Fruit fly (Drosophila melanogaster) whole organism, embryonic: ENCODE data around the gene Mf.

Experiments
- BtbVII ChIP-seq: fragments of 200-800 bp; sonication (Bioruptor generic); optimal IDR thresholded peaks from 3 replicates; lab custom pipeline; 2017; ENCODE audit warnings: missing biosample characterization, mild to moderate bottlenecking, missing genetic modification characterization
- CG10979 ChIP-seq: fragments of 200-800 bp; sonication (Bioruptor generic); optimal IDR thresholded peaks from 2 replicates; lab custom pipeline; 2018; ENCODE audit warnings: missing biosample characterization, mild to moderate bottlenecking, missing genetic modification characterization, moderate library complexity
- CG13123 ChIP-seq: fragments of 200-800 bp; sonication (Bioruptor generic); optimal IDR thresholded peaks from 2 replicates; lab custom pipeline; 2016; ENCODE audit warnings: missing biosample characterization, missing genetic modification characterization
- CG14860 ChIP-seq: fragments of 200-800 bp; sonication (Bioruptor generic); IDR thresholded peaks from 3 replicates; pipeline ENCODE4 v1.3.6; 2022; ENCODE audit warnings: missing biosample characterization, missing genetic modification characterization; ENCODE audit not compliant: partially characterized antibody
- CG14965 ChIP-seq: fragments of 200-800 bp; sonication (Bioruptor generic); optimal IDR thresholded peaks from 2 replicates; lab custom pipeline; 2016; ENCODE audit warnings: missing biosample characterization, missing genetic modification characterization, borderline replicate concordance
- CG1529 ChIP-seq: fragments of 200-800 bp; sonication (Bioruptor generic); optimal IDR thresholded peaks from 3 replicates; lab custom pipeline; 2018; ENCODE audit warnings: missing biosample characterization, missing genetic modification characterization
- CG15479 ChIP-seq: fragments of 200-800 bp; sonication (Bioruptor generic); optimal IDR thresholded peaks from 3 replicates; lab custom pipeline; 2019; ENCODE audit warnings: missing biosample characterization, mild to moderate bottlenecking, missing genetic modification characterization, moderate library complexity
- CG15514 ChIP-seq: fragments of 200-800 bp; sonication (Bioruptor generic); optimal IDR thresholded peaks from 3 replicates; lab custom pipeline; 2017; ENCODE audit warnings: missing biosample characterization, missing genetic modification characterization, mild to moderate bottlenecking, moderate library complexity, missing genetic modification reagents
- CG1602 ChIP-seq: fragments of 200-800 bp; sonication (Bioruptor generic); optimal IDR thresholded peaks from 3 replicates; lab custom pipeline; 2016; ENCODE audit warnings: missing biosample characterization, missing genetic modification characterization
- CG17328 ChIP-seq: fragments of 200-800 bp; sonication (Bioruptor generic); IDR thresholded peaks from 2 replicates; pipeline ENCODE4 v1.3.6; 2022; ENCODE audit warnings: missing biosample characterization, missing genetic modification characterization
- CG17912 ChIP-seq: fragments of 200-800 bp; sonication (Bioruptor generic); optimal IDR thresholded peaks from 2 replicates; lab custom pipeline; 2018; ENCODE audit warnings: missing biosample characterization, mild to moderate bottlenecking, missing genetic modification characterization
- CG1832 ChIP-seq: fragments of 200-800 bp; sonication (Bioruptor generic); optimal IDR thresholded peaks from 2 replicates; lab custom pipeline; 2017; ENCODE audit warnings: missing biosample characterization, mild to moderate bottlenecking, missing genetic modification characterization, inconsistent platforms
- CG18476 ChIP-seq: fragments of 200-800 bp; sonication (Bioruptor generic); optimal IDR thresholded peaks from 2 replicates; lab custom pipeline; 2016; ENCODE audit warnings: missing biosample characterization, mild to moderate bottlenecking, missing genetic modification characterization
- CG2889 ChIP-seq: fragments of 200-800 bp; sonication (Bioruptor generic); IDR thresholded peaks from 3 replicates; pipeline ENCODE4 v1.3.6; 2022; ENCODE audit warnings: missing biosample characterization, missing genetic modification characterization
- CG34422 ChIP-seq: fragments of 200-800 bp; sonication (Bioruptor generic); IDR thresholded peaks from 3 replicates; pipeline ENCODE4 v1.3.6; 2022; ENCODE audit warnings: missing biosample characterization, missing genetic modification characterization
- CG6689 ChIP-seq: fragments of 200-800 bp; sonication (Bioruptor generic); IDR thresholded peaks from 2 replicates; pipeline ENCODE4 v1.3.6; 2022; ENCODE audit warnings: missing biosample characterization, missing genetic modification characterization
- CG7357 ChIP-seq: fragments of 200-800 bp; sonication (Bioruptor generic); IDR thresholded peaks from 3 replicates; pipeline ENCODE4 v1.3.6; 2022; ENCODE audit warnings: missing biosample characterization, missing genetic modification characterization
- CG7839 ChIP-seq: fragments of 200-800 bp; sonication (Bioruptor generic); optimal IDR thresholded peaks from 3 replicates; lab custom pipeline; 2018; ENCODE audit warnings: missing biosample characterization, mild to moderate bottlenecking, missing genetic modification characterization, moderate library complexity
- CG8944 ChIP-seq: fragments of 200-800 bp; sonication (Bioruptor generic); optimal IDR thresholded peaks from 3 replicates; lab custom pipeline; 2016; ENCODE audit warnings: missing biosample characterization, missing genetic modification characterization
- CG9876 ChIP-seq: fragments of 200-800 bp; sonication (Bioruptor generic); optimal IDR thresholded peaks from 2 replicates; lab custom pipeline; 2016; ENCODE audit warnings: missing biosample characterization, missing genetic modification characterization
- CTCF ChIP-seq: fragments of 200-800 bp; sonication (Bioruptor generic); optimal IDR thresholded peaks from 2 replicates; lab custom pipeline; 2017; ENCODE audit warnings: missing biosample characterization, mild to moderate bottlenecking, missing genetic modification characterization, moderate library complexity
- CoRest ChIP-seq: fragments of 200-800 bp; sonication (Bioruptor generic); optimal IDR thresholded peaks from 3 replicates; lab custom pipeline; 2018; ENCODE audit warnings: missing biosample characterization, mild to moderate bottlenecking, missing genetic modification characterization, moderate library complexity
- D ChIP-seq, 2 experiments: fragments of 200-800 bp in 1 of 2; fragments of >200 bp in 1 of 2; sonication (Bioruptor generic) in 1 of 2; optimal IDR thresholded peaks; 2 replicates in 1 of 2; 3 replicates in 1 of 2; lab custom pipeline; 2017; ENCODE audit warnings: mild to moderate bottlenecking in 1 of 2, missing biosample characterization in 1 of 2, missing genetic modification characterization in 1 of 2, missing genetic modification reagents in 1 of 2
- Dek ChIP-seq: fragments of 200-800 bp; sonication (Bioruptor generic); optimal IDR thresholded peaks from 3 replicates; lab custom pipeline; 2019; ENCODE audit warnings: missing biosample characterization, mild to moderate bottlenecking, missing genetic modification characterization, moderate library complexity
- Elba2 ChIP-seq: fragments of 200-800 bp; sonication (Bioruptor generic); optimal IDR thresholded peaks from 3 replicates; lab custom pipeline; 2016; ENCODE audit warnings: missing biosample characterization, missing genetic modification characterization
- Hey ChIP-seq: fragments of 200-800 bp; sonication (Bioruptor generic); optimal IDR thresholded peaks from 3 replicates; lab custom pipeline; 2018; ENCODE audit warnings: missing biosample characterization, mild to moderate bottlenecking, missing genetic modification characterization
- Hmx ChIP-seq: fragments of 200-800 bp; sonication (Bioruptor generic); optimal IDR thresholded peaks from 2 replicates; lab custom pipeline; 2016; ENCODE audit warnings: missing biosample characterization, missing genetic modification characterization
- NK7.1 ChIP-seq: fragments of 200-800 bp; sonication (Bioruptor generic); optimal IDR thresholded peaks from 3 replicates; lab custom pipeline; 2016; ENCODE audit warnings: missing biosample characterization, missing genetic modification characterization
- Nf-YA ChIP-seq: fragments of 200-800 bp; sonication (Bioruptor generic); IDR thresholded peaks from 2 replicates; pipeline ENCODE4 v1.3.6; 2022; ENCODE audit warnings: missing biosample characterization, missing genetic modification characterization
- Nf-YB ChIP-seq: fragments of 200-800 bp; sonication (Bioruptor generic); optimal IDR thresholded peaks from 3 replicates; lab custom pipeline; 2019; ENCODE audit warnings: missing biosample characterization, mild to moderate bottlenecking, missing genetic modification characterization, moderate library complexity
- Sox102F ChIP-seq: fragments of 200-800 bp; sonication (Bioruptor generic); optimal IDR thresholded peaks from 2 replicates; lab custom pipeline; 2018; ENCODE audit warnings: missing biosample characterization, mild to moderate bottlenecking, missing genetic modification characterization, moderate library complexity
- Sry-β ChIP-seq: fragments of 200-800 bp; sonication (Bioruptor generic); optimal IDR thresholded peaks from 2 replicates; lab custom pipeline; 2018; ENCODE audit warnings: missing biosample characterization, mild to moderate bottlenecking, missing genetic modification characterization, moderate library complexity
- Usf ChIP-seq: fragments of 200-800 bp; sonication (Bioruptor generic); optimal IDR thresholded peaks from 2 replicates; lab custom pipeline; 2017; ENCODE audit warnings: missing genotype, missing biosample characterization, missing genetic modification characterization
- ara ChIP-seq: fragments of 200-800 bp; sonication (Bioruptor generic); IDR thresholded peaks from 2 replicates; pipeline ENCODE4 v1.3.6; 2022; ENCODE audit warnings: missing biosample characterization, missing genetic modification characterization
- ash1 ChIP-seq: fragments of 200-800 bp; sonication (Bioruptor generic); optimal IDR thresholded peaks from 2 replicates; lab custom pipeline; 2018; ENCODE audit warnings: missing biosample characterization, mild to moderate bottlenecking, missing genetic modification characterization
- bowl ChIP-seq: fragments of 200-800 bp; sonication (Bioruptor generic); IDR thresholded peaks from 2 replicates; pipeline ENCODE4 v1.3.6; 2022; ENCODE audit warnings: missing biosample characterization, missing genetic modification characterization
- caup ChIP-seq: fragments of 200-800 bp; sonication (Bioruptor generic); optimal IDR thresholded peaks from 3 replicates; lab custom pipeline; 2017; ENCODE audit warnings: missing biosample characterization, mild to moderate bottlenecking, missing genetic modification characterization, moderate library complexity; ENCODE audit not compliant: severe bottlenecking
- da ChIP-seq: fragments of 200-800 bp; sonication (Bioruptor generic); optimal IDR thresholded peaks from 2 replicates; lab custom pipeline; 2016; ENCODE audit warnings: missing biosample characterization, missing genetic modification characterization
- dati ChIP-seq: fragments of 200-800 bp; sonication (Bioruptor generic); IDR thresholded peaks from 2 replicates; pipeline ENCODE4 v1.3.6; 2022; ENCODE audit warnings: missing biosample characterization, missing genetic modification characterization
- ems ChIP-seq: fragments of 200-800 bp; sonication (Bioruptor generic); optimal IDR thresholded peaks from 3 replicates; lab custom pipeline; 2016; ENCODE audit warnings: missing biosample characterization, missing genetic modification characterization
- en ChIP-seq: fragments of 200-800 bp; sonication (Bioruptor generic); optimal IDR thresholded peaks from 2 replicates; lab custom pipeline; 2016; ENCODE audit warnings: missing biosample characterization, missing genetic modification characterization
- esg ChIP-seq: fragments of 200-800 bp; sonication (Bioruptor generic); conservative IDR thresholded peaks from 2 replicates; pipeline ENCODE4 v1.3.6; 2022; ENCODE audit warnings: missing biosample characterization, missing genetic modification characterization
- fd3F ChIP-seq: fragments of 200-800 bp; sonication (Bioruptor generic); optimal IDR thresholded peaks from 2 replicates; lab custom pipeline; 2018; ENCODE audit warnings: missing biosample characterization, mild to moderate bottlenecking, missing genetic modification characterization, moderate library complexity
- hb ChIP-seq: fragments of 200-800 bp; sonication (Bioruptor generic); IDR thresholded peaks from 3 replicates; pipeline ENCODE4 v1.3.6; 2022; ENCODE audit warnings: missing biosample characterization, missing genetic modification characterization; ENCODE audit not compliant: partially characterized antibody
- pzg ChIP-seq: fragments of 200-800 bp; sonication (Bioruptor generic); optimal IDR thresholded peaks from 3 replicates; lab custom pipeline; 2018; ENCODE audit warnings: missing biosample characterization, mild to moderate bottlenecking, missing genetic modification characterization, moderate library complexity
- repo ChIP-seq: fragments of 200-800 bp; sonication (Bioruptor generic); optimal IDR thresholded peaks from 2 replicates; lab custom pipeline; 2016; ENCODE audit warnings: missing biosample characterization, missing genetic modification characterization
- sd ChIP-seq: fragments of 200-800 bp; sonication (Bioruptor generic); optimal IDR thresholded peaks from 3 replicates; lab custom pipeline; 2018; ENCODE audit warnings: missing biosample characterization, mild to moderate bottlenecking, missing genetic modification characterization, moderate library complexity
- sens ChIP-seq: fragments of 200-800 bp; sonication (Bioruptor generic); peaks from one replicate; lab custom pipeline; 2016; ENCODE audit warnings: missing biosample characterization, missing genetic modification characterization
- sna ChIP-seq: fragments of 200-800 bp; sonication (Bioruptor generic); IDR thresholded peaks from 2 replicates; pipeline ENCODE4 v1.3.6; 2022; ENCODE audit warnings: missing biosample characterization, missing genetic modification characterization; ENCODE audit not compliant: partially characterized antibody
- usp ChIP-seq: fragments of >200 bp; optimal IDR thresholded peaks from 2 replicates; lab custom pipeline; 2017; ENCODE audit warnings: missing biosample characterization, missing genetic modification characterization
- wor ChIP-seq: fragments of 200-800 bp; sonication (Bioruptor generic); IDR thresholded peaks from 2 replicates; pipeline ENCODE4 v1.3.6; 2022; ENCODE audit warnings: missing biosample characterization, missing genetic modification characterization

Mf gene

DNA sequence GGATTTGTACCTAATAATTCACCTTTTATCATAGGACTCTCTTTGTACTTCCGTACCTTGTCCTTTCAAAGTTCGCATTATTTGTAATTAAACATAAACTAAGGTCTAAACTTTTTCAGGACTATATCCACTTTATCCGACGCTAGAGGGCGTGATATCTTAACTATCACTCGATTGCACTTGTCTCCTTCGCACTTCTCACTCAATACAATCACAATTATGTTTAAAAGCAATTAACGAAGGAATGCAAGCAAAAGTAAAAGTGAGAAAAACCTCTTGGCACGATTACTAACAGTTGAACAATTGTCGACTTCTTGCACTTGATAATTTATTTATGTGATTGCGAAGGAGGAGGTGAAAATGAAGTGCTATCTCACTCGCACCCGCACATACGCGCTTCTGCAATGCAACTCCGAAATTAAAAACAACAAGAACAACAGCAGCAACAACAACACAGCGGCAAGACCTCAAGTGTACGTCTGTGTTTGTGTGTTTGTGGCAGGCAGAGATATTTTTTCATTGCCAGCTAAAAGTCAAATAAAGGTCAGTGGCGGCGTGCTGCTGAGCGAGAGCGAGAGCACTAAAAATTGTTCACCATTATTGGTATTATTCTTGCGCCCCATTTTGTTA lies 34.8 kb downstream of the Mf start (continued):
- TF ChIP-seq BtbVII (GFP tag; lab: Kevin White, UChicago): no peak
- no peak for TF ChIP-seq CG17328 (GFP tag; lab: Robert Waterston, UW)
- no peak for TF ChIP-seq Elba2
- no peak for TF ChIP-seq CG6689 (GFP tag; lab: Robert Waterston, UW)
- peak; percentile 54 for TF ChIP-seq D (optimal IDR thresholded peaks at IDR 0.05; lab: Kevin White, UChicago)
- TF ChIP-seq D (GFP tag; optimal IDR thresholded peaks at IDR 0.05; lab: Kevin White, UChicago): no peak
- no peak for TF ChIP-seq CG34422 (GFP tag; lab: Robert Waterston, UW)
- no peak for TF ChIP-seq CG15514 (GFP tag; lab: Kevin White, UChicago)
- TF ChIP-seq usp: no peak
- no peak for TF ChIP-seq ash1 (GFP tag; lab: Kevin White, UChicago)
- no peak for TF ChIP-seq ems (GFP tag; lab: Kevin White, UChicago)
- TF ChIP-seq Hey (tag; lab: Kevin White, UChicago): no peak
- TF ChIP-seq Dek: no peak
- TF ChIP-seq bowl: no peak
- peak; percentile 83 for TF ChIP-seq CTCF (GFP tag; lab: Kevin White, UChicago)
- TF ChIP-seq CG2889 (GFP tag; lab: Robert Waterston, UW): no peak
- TF ChIP-seq sna (GFP tag; lab: Robert Waterston, UW): no peak
- no peak for TF ChIP-seq Usf (GFP tag; lab: Kevin White, UChicago)
- no peak for TF ChIP-seq CG1529 (GFP tag; lab: Kevin White, UChicago)
- TF ChIP-seq ara (GFP tag; lab: Robert Waterston, UW): no peak
- no peak for TF ChIP-seq wor (GFP tag; lab: Robert Waterston, UW)
- TF ChIP-seq CG13123: no peak
- TF ChIP-seq pzg (GFP tag; lab: Kevin White, UChicago): no peak
- peak; percentile 49 for TF ChIP-seq sens (GFP tag; lab: Kevin White, UChicago)
- TF ChIP-seq CG10979: peak; percentile 85
- peak; percentile 82 for TF ChIP-seq CG15479 (GFP tag; lab: Kevin White, UChicago)
- TF ChIP-seq CG18476 (GFP tag; lab: Kevin White, UChicago): no peak

DNA sequence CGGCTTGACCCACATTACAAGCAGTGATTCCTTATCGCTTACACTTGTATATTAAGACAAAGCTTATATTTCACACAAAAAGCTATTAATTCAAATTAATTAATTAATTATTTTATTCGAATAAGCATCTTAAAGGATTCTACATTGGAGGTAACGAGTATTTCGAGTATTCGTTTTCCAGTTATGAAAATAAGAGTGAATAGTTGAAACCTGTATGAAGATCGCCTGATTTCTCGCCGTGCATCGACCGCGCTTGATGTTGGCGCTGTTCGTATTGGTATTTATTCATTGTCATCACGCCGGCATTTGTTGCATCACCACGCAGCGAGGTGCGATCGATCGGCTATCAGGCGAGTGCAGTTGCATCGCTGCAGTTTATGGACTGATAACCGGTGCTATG lies 35.8 kb downstream of the Mf start:
- TF ChIP-seq en (GFP tag; lab: Kevin White, UChicago) (no peak), NK7.1 (GFP tag; lab: Kevin White, UChicago) (no peak), CG1832 (GFP tag; lab: Kevin White, UChicago) (no peak), pzg (GFP tag; lab: Kevin White, UChicago) (no peak), esg (GFP tag; lab: Robert Waterston, UW) (peak; percentile 24; the same call in 1 of the 2 replicates), dati (GFP tag; lab: Robert Waterston, UW) (0 out of 2 replicates have a peak, but pooled peaks have one; percentile 4), Nf-YA (GFP tag; lab: Robert Waterston, UW) (no peak), repo (GFP tag; lab: Kevin White, UChicago) (no peak), hb (GFP tag; lab: Robert Waterston, UW) (no peak), Nf-YB (GFP tag; lab: Kevin White, UChicago) (no peak), CG9876 (GFP tag; lab: Kevin White, UChicago) (no peak), fd3F (no peak), CG14965 (GFP tag; lab: Kevin White, UChicago) (no peak), CG7839 (tag; lab: Kevin White, UChicago) (peak; percentile 78), Sry-β (GFP tag; lab: Kevin White, UChicago) (no peak), CG1602 (peak; percentile 5), CG7357 (GFP tag; lab: Robert Waterston, UW) (0 out of 3 replicates have a peak, but pooled peaks have one; percentile 23), da (no peak), CG17912 (GFP tag; lab: Kevin White, UChicago) (no peak), caup (GFP tag; lab: Kevin White, UChicago) (no peak), CG14860 (GFP tag; lab: Robert Waterston, UW) (no peak), CoRest (peak; percentile 33), Sox102F (peak; percentile 68), Hmx (GFP tag; lab: Kevin White, UChicago) (no peak), sd (tag; lab: Kevin White, UChicago) (peak; percentile 29), CG8944 (GFP tag; lab: Kevin White, UChicago) (no peak)
